Fruit fly (Drosophila melanogaster): Measurements from ENCODE around the gene CG31219.

Gene CG31219

dm6 chr3R:19659448-19659847 lies 8.6 kb downstream of the CG31219 start, which contains the start of gene ort:
Gene ort (plus strand): TSS chr3R:19659748.
- TF ChIP-seq Snoo (tag; optimal IDR thresholded peaks at IDR 0.05) (no peak), fd96Ca (GFP tag; IDR thresholded peaks at IDR 0.05) (no peak), CG34367 (tag; optimal IDR thresholded peaks at IDR 0.05) (no peak), rn (GFP tag; IDR thresholded peaks at IDR 0.05) (no peak), Pif1B (GFP tag; optimal IDR thresholded peaks at IDR 0.05) (no peak), CG17806 (tag; optimal IDR thresholded peaks at IDR 0.05) (no peak), CG8301 (tag; optimal IDR thresholded peaks at IDR 0.05) (no peak), Ets98B (GFP tag; IDR thresholded peaks at IDR 0.05) (no peak), CG13204 (GFP tag; optimal IDR thresholded peaks at IDR 0.05) (no peak), CG12605 (GFP tag; IDR thresholded peaks at IDR 0.05) (no peak), CG32121 (GFP tag; IDR thresholded peaks at IDR 0.05) (no peak), EcR (GFP tag; optimal IDR thresholded peaks at IDR 0.05) (no peak)

- TF ChIP-seq CG14655 (GFP tag; optimal IDR thresholded peaks at IDR 0.05) (no peak), CG34367 (tag; optimal IDR thresholded peaks at IDR 0.05) (no peak), CG17806 (tag; optimal IDR thresholded peaks at IDR 0.05) (no peak), CG8301 (tag; optimal IDR thresholded peaks at IDR 0.05) (no peak), CG10348 (GFP tag; IDR thresholded peaks at IDR 0.05) (no peak), fd96Ca (GFP tag; IDR thresholded peaks at IDR 0.05) (no peak), CG32121 (GFP tag; IDR thresholded peaks at IDR 0.05) (no peak), CG4496 (GFP tag; IDR thresholded peaks at IDR 0.05) (no peak), CG13204 (GFP tag; optimal IDR thresholded peaks at IDR 0.05) (no peak), CG9948 (tag; optimal IDR thresholded peaks at IDR 0.05) (no peak)
These were observed 13.9 kb downstream of the CG31219 start, which contains the start of gene CG7432 for dm6 chr3R:19664713-19665112. Gene CG7432 (plus strand): TSS chr3R:19665007.

- no peak for TF ChIP-seq CG10348 (GFP tag; IDR thresholded peaks at IDR 0.05)
- peak; percentile 19 for TF ChIP-seq gl (tag; optimal IDR thresholded peaks at IDR 0.05)
- no peak for TF ChIP-seq EcR (GFP tag; optimal IDR thresholded peaks at IDR 0.05)
- TF ChIP-seq Pif1A (GFP tag; optimal IDR thresholded peaks at IDR 0.05), result peak; percentile 73
- TF ChIP-seq CG12605 (GFP tag; IDR thresholded peaks at IDR 0.05), result peak; percentile 51
- peak; percentile 78 for TF ChIP-seq CG32121 (GFP tag; IDR thresholded peaks at IDR 0.05)
- TF ChIP-seq CG15710 (tag; optimal IDR thresholded peaks at IDR 0.05), result no peak
- peak; percentile 62 for TF ChIP-seq CG17806 (tag; optimal IDR thresholded peaks at IDR 0.05)
- peak; percentile 74 for TF ChIP-seq Pif1B (GFP tag; optimal IDR thresholded peaks at IDR 0.05)
- TF ChIP-seq fd96Ca (GFP tag; IDR thresholded peaks at IDR 0.05), result peak; percentile 83
- peak; percentile 29 for TF ChIP-seq CG34367 (tag; optimal IDR thresholded peaks at IDR 0.05)
- TF ChIP-seq CG8301 (tag; optimal IDR thresholded peaks at IDR 0.05), result peak; percentile 68
- TF ChIP-seq CG8159 (tag; optimal IDR thresholded peaks at IDR 0.05), result peak; percentile 60
- TF ChIP-seq rn (GFP tag; IDR thresholded peaks at IDR 0.05), result peak; percentile 41; the same call in 1 of the 2 replicates
- peak; percentile 90 for TF ChIP-seq Ets98B (GFP tag; IDR thresholded peaks at IDR 0.05)
- TF ChIP-seq CG4496 (GFP tag; IDR thresholded peaks at IDR 0.05), result peak; percentile 90
- peak; percentile 62 for TF ChIP-seq CG14655 (GFP tag; optimal IDR thresholded peaks at IDR 0.05)
- TF ChIP-seq D1 (tag; optimal IDR thresholded peaks at IDR 0.05), result no peak
- peak; percentile 57 for TF ChIP-seq CG9948 (tag; optimal IDR thresholded peaks at IDR 0.05)
- TF ChIP-seq CG13204 (GFP tag; optimal IDR thresholded peaks at IDR 0.05), result no peak
- peak; percentile 68 for TF ChIP-seq Snoo (tag; optimal IDR thresholded peaks at IDR 0.05)
These were observed 20.6 kb downstream of the CG31219 start, which contains the start of gene Naam for dm6 chr3R:19671223-19671991. Gene Naam (plus strand): TSS chr3R:19671450.

- TF ChIP-seq rn (GFP tag; IDR thresholded peaks at IDR 0.05) (no peak), CG32121 (GFP tag; IDR thresholded peaks at IDR 0.05) (no peak), CG14655 (GFP tag; optimal IDR thresholded peaks at IDR 0.05) (no peak), Ets98B (GFP tag; IDR thresholded peaks at IDR 0.05) (no peak), D1 (tag; optimal IDR thresholded peaks at IDR 0.05) (no peak), CG10348 (GFP tag; IDR thresholded peaks at IDR 0.05) (no peak), CG12605 (GFP tag; IDR thresholded peaks at IDR 0.05) (no peak), CG8159 (tag; optimal IDR thresholded peaks at IDR 0.05) (no peak), CG9948 (tag; optimal IDR thresholded peaks at IDR 0.05) (no peak), fd96Ca (GFP tag; IDR thresholded peaks at IDR 0.05) (no peak), EcR (GFP tag; optimal IDR thresholded peaks at IDR 0.05) (no peak), CG17806 (tag; optimal IDR thresholded peaks at IDR 0.05) (no peak), Pif1B (GFP tag; optimal IDR thresholded peaks at IDR 0.05) (no peak), CG13204 (GFP tag; optimal IDR thresholded peaks at IDR 0.05) (no peak), Pif1A (GFP tag; optimal IDR thresholded peaks at IDR 0.05) (no peak), CG34367 (tag; optimal IDR thresholded peaks at IDR 0.05) (no peak), CG8301 (tag; optimal IDR thresholded peaks at IDR 0.05) (no peak), CG4496 (GFP tag; IDR thresholded peaks at IDR 0.05) (no peak), Snoo (tag; optimal IDR thresholded peaks at IDR 0.05) (no peak)
These were observed 21.3 kb downstream of the CG31219 start for dm6 chr3R:19672136-19672535.

- TF ChIP-seq rn (GFP tag; IDR thresholded peaks at IDR 0.05) (no peak), Pif1A (GFP tag; optimal IDR thresholded peaks at IDR 0.05) (peak; percentile 24), CG8159 (tag; optimal IDR thresholded peaks at IDR 0.05) (peak; percentile 29), CG15710 (tag; optimal IDR thresholded peaks at IDR 0.05) (peak; percentile 20)
These were observed 22.1 kb downstream of the CG31219 start for dm6 chr3R:19672905-19673304.

- TF ChIP-seq CG32121 (GFP tag; IDR thresholded peaks at IDR 0.05) (no peak), Pif1B (GFP tag; optimal IDR thresholded peaks at IDR 0.05) (no peak), CG9948 (tag; optimal IDR thresholded peaks at IDR 0.05) (no peak), fd96Ca (GFP tag; IDR thresholded peaks at IDR 0.05) (no peak), gl (tag; optimal IDR thresholded peaks at IDR 0.05) (no peak), CG34367 (tag; optimal IDR thresholded peaks at IDR 0.05) (no peak), CG14655 (GFP tag; optimal IDR thresholded peaks at IDR 0.05) (no peak), rn (GFP tag; IDR thresholded peaks at IDR 0.05) (no peak), CG8159 (tag; optimal IDR thresholded peaks at IDR 0.05) (no peak), CG8301 (tag; optimal IDR thresholded peaks at IDR 0.05) (no peak), Snoo (tag; optimal IDR thresholded peaks at IDR 0.05) (no peak), D1 (tag; optimal IDR thresholded peaks at IDR 0.05) (no peak), Ets98B (GFP tag; IDR thresholded peaks at IDR 0.05) (no peak), CG13204 (GFP tag; optimal IDR thresholded peaks at IDR 0.05) (no peak), Pif1A (GFP tag; optimal IDR thresholded peaks at IDR 0.05) (no peak), CG17806 (tag; optimal IDR thresholded peaks at IDR 0.05) (no peak), CG10348 (GFP tag; IDR thresholded peaks at IDR 0.05) (no peak), EcR (GFP tag; optimal IDR thresholded peaks at IDR 0.05) (no peak), CG12605 (GFP tag; IDR thresholded peaks at IDR 0.05) (no peak), CG15710 (tag; optimal IDR thresholded peaks at IDR 0.05) (no peak)
These were observed 29.0 kb downstream of the CG31219 start for dm6 chr3R:19679832-19680231.
